Worm (Caenorhabditis elegans) whole organism, L3 larva: Measurements from ENCODE around the gene Y53F4B.20.

ENCODE experiments used
- ZK546.5 ChIP-seq: sonication (generic microtip); optimal IDR thresholded peaks from 2 replicates; lab custom pipeline; 2017; ENCODE audit warnings: missing biosample characterization, missing genetic modification characterization
- ama-1 ChIP-seq: fragments of 150-350 bp; optimal IDR thresholded peaks from 2 replicates; lab custom pipeline; 2018
- ceh-16 ChIP-seq: sonication (generic microtip); optimal IDR thresholded peaks from 2 replicates; lab custom pipeline; 2017; ENCODE audit warnings: missing biosample characterization, missing genetic modification characterization
- ceh-28 ChIP-seq: fragments of 150-350 bp; optimal IDR thresholded peaks from 2 replicates; lab custom pipeline; 2014; ENCODE audit warnings: missing biosample characterization, missing genetic modification reagents, missing genetic modification characterization
- ceh-82 ChIP-seq: fragments of 150-350 bp; optimal IDR thresholded peaks from 2 replicates; lab custom pipeline; 2014; ENCODE audit warnings: missing biosample characterization, missing genetic modification characterization
- ceh-9 ChIP-seq: sonication (generic microtip); optimal IDR thresholded peaks from 2 replicates; lab custom pipeline; 2018; ENCODE audit warnings: missing biosample characterization, missing genetic modification characterization
- daf-12 ChIP-seq: fragments of 150-350 bp; optimal IDR thresholded peaks from 2 replicates; lab custom pipeline; 2014; ENCODE audit warnings: missing biosample characterization, missing genetic modification reagents, missing genetic modification characterization
- elt-1 ChIP-seq: fragments of 150-350 bp; optimal IDR thresholded peaks from 2 replicates; lab custom pipeline; 2014; ENCODE audit warnings: missing biosample characterization, missing genetic modification characterization
- elt-2 ChIP-seq: sonication (generic microtip); optimal IDR thresholded peaks from 2 replicates; lab custom pipeline; 2016; ENCODE audit warnings: missing genetic modification reagents, mild to moderate bottlenecking, missing genetic modification characterization, missing compliant biosample characterization
- elt-3 ChIP-seq, 3 experiments: fragments of 150-350 bp in 1 of 3; sonication (generic microtip) in 2 of 3; optimal IDR thresholded peaks; 2 replicates in 2 of 3; 4 replicates in 1 of 3; lab custom pipeline; 2014 to 2017; ENCODE audit warnings: missing biosample characterization in 3 of 3, missing genetic modification characterization in 3 of 3
- eor-1 ChIP-seq, 2 experiments: fragments of 150-350 bp; optimal IDR thresholded peaks; 2 replicates each; lab custom pipeline; 2014 to 2018; ENCODE audit warnings: missing biosample characterization in 2 of 2, missing genetic modification characterization in 2 of 2
- fkh-10 ChIP-seq: sonication (generic microtip); optimal IDR thresholded peaks from 2 replicates; lab custom pipeline; 2017; ENCODE audit warnings: missing biosample characterization, missing genetic modification reagents, missing genetic modification characterization
- hmg-11 ChIP-seq: sonication (generic microtip); optimal IDR thresholded peaks from 2 replicates; lab custom pipeline; 2016; ENCODE audit warnings: missing genetic modification characterization, missing compliant biosample characterization
- jun-1 ChIP-seq: fragments of 150-350 bp; optimal IDR thresholded peaks from 2 replicates; lab custom pipeline; 2014; ENCODE audit warnings: missing biosample characterization, missing genetic modification reagents, missing genetic modification characterization
- lin-15B ChIP-seq: fragments of 150-350 bp; optimal IDR thresholded peaks from 2 replicates; lab custom pipeline; 2014; ENCODE audit warnings: missing biosample characterization, missing genetic modification characterization
- lin-39 ChIP-seq: fragments of 150-350 bp; optimal IDR thresholded peaks from 2 replicates; lab custom pipeline; 2018; ENCODE audit warnings: missing biosample characterization, missing genetic modification reagents, missing genetic modification characterization
- mdl-1 ChIP-seq: fragments of 150-350 bp; optimal IDR thresholded peaks from 2 replicates; lab custom pipeline; 2014; ENCODE audit warnings: missing biosample characterization, missing genetic modification characterization
- mml-1 ChIP-seq: fragments of 150-350 bp; sonication (generic microtip); optimal IDR thresholded peaks from 3 replicates; lab custom pipeline; 2014; ENCODE audit warnings: missing biosample characterization, missing genetic modification characterization
- nfya-1 ChIP-seq: sonication (generic microtip); optimal IDR thresholded peaks from 2 replicates; lab custom pipeline; 2017; ENCODE audit warnings: missing genetic modification characterization, mild to moderate bottlenecking, missing compliant biosample characterization, antibody characterized with exemption, moderate library complexity; ENCODE audit not compliant: insufficient read depth
- nhr-11 ChIP-seq: fragments of 150-350 bp; optimal IDR thresholded peaks from 2 replicates; lab custom pipeline; 2014; ENCODE audit warnings: missing biosample characterization, missing genetic modification characterization
- nhr-12 ChIP-seq: fragments of 150-350 bp; optimal IDR thresholded peaks from 2 replicates; lab custom pipeline; 2014; ENCODE audit warnings: missing biosample characterization, missing genetic modification characterization
- nhr-23 ChIP-seq: fragments of 150-350 bp; optimal IDR thresholded peaks from 2 replicates; lab custom pipeline; 2014; ENCODE audit warnings: missing biosample characterization, missing genetic modification reagents, missing genetic modification characterization
- nhr-237 ChIP-seq: fragments of 150-350 bp; optimal IDR thresholded peaks from 2 replicates; lab custom pipeline; 2014; ENCODE audit warnings: missing biosample characterization, missing genetic modification characterization
- nhr-25 ChIP-seq: sonication (generic microtip); optimal IDR thresholded peaks from 2 replicates; lab custom pipeline; 2017; ENCODE audit warnings: missing biosample characterization, missing genetic modification characterization
- nhr-28 ChIP-seq: fragments of 150-350 bp; optimal IDR thresholded peaks from 2 replicates; lab custom pipeline; 2014; ENCODE audit warnings: missing biosample characterization, missing genetic modification characterization
- nhr-43 ChIP-seq: sonication (generic microtip); optimal IDR thresholded peaks from 2 replicates; lab custom pipeline; 2016; ENCODE audit warnings: mild to moderate bottlenecking, missing genetic modification characterization, missing compliant biosample characterization; ENCODE audit not compliant: poor library complexity, severe bottlenecking
- nhr-67 ChIP-seq: fragments of 150-350 bp; optimal IDR thresholded peaks from 2 replicates; lab custom pipeline; 2014; ENCODE audit warnings: missing biosample characterization, missing genetic modification characterization
- nhr-76 ChIP-seq: fragments of 150-350 bp; sonication (generic microtip); optimal IDR thresholded peaks from 5 replicates; lab custom pipeline; 2014; ENCODE audit warnings: missing biosample characterization, missing genetic modification characterization
- nhr-77 ChIP-seq: fragments of 150-350 bp; optimal IDR thresholded peaks from 2 replicates; lab custom pipeline; 2014; ENCODE audit warnings: missing biosample characterization, missing genetic modification characterization
- pha-4 ChIP-seq: fragments of 150-350 bp; optimal IDR thresholded peaks from 2 replicates; lab custom pipeline; 2014; ENCODE audit warnings: missing biosample characterization, missing genetic modification reagents, missing genetic modification characterization
- pqm-1 ChIP-seq: fragments of 150-350 bp; optimal IDR thresholded peaks from 2 replicates; lab custom pipeline; 2017; ENCODE audit warnings: missing biosample characterization, missing genetic modification characterization, inconsistent platforms
- sea-2 ChIP-seq: fragments of 150-350 bp; sonication (generic microtip); optimal IDR thresholded peaks from 4 replicates; lab custom pipeline; 2014; ENCODE audit warnings: missing biosample characterization, missing genetic modification reagents, missing genetic modification characterization
- snpc-4 ChIP-seq: fragments of 150-350 bp; optimal IDR thresholded peaks from 2 replicates; lab custom pipeline; 2014; ENCODE audit warnings: missing biosample characterization, missing genetic modification characterization
- tbx-2 ChIP-seq: sonication (generic microtip); optimal IDR thresholded peaks from 2 replicates; lab custom pipeline; 2016; ENCODE audit warnings: mild to moderate bottlenecking, missing genetic modification characterization, missing compliant biosample characterization
- unc-39 ChIP-seq: sonication (generic microtip); optimal IDR thresholded peaks from 4 replicates; lab custom pipeline; 2017; ENCODE audit warnings: missing biosample characterization, missing genetic modification characterization
- unc-62 ChIP-seq: fragments of 150-350 bp; sonication (generic microtip); optimal IDR thresholded peaks from 4 replicates; lab custom pipeline; 2014; ENCODE audit warnings: missing biosample characterization, missing genetic modification reagents, missing genetic modification characterization
- ztf-11 ChIP-seq: fragments of 150-350 bp; optimal IDR thresholded peaks from 2 replicates; lab custom pipeline; 2014; ENCODE audit warnings: missing biosample characterization, missing genetic modification characterization
- ztf-4 ChIP-seq: fragments of 150-350 bp; optimal IDR thresholded peaks from 2 replicates; lab custom pipeline; 2014; ENCODE audit warnings: missing biosample characterization, missing genetic modification characterization

Gene Y53F4B.20

ce11 chrII:15071571-15071970 lies 12.7 kb upstream of the Y53F4B.20 start, which contains the start of gene Y53F4B.18:
Gene Y53F4B.18 (minus strand): TSS chrII:15071671.
- TF ChIP-seq ZK546.5 (tag; lab: Kevin White, UChicago) (no peak), unc-39 (tag; lab: Kevin White, UChicago) (no peak), unc-62 (GFP tag; lab: Kevin White, UChicago) (no peak), sea-2 (GFP tag; lab: Kevin White, UChicago) (no peak), nhr-11 (tag; lab: Kevin White, UChicago) (no peak), snpc-4 (no peak), eor-1 (tag; optimal IDR thresholded peaks at IDR 0.05; lab: Kevin White, UChicago) (no peak), nhr-237 (no peak), mml-1 (no peak), ama-1 (lab: Kevin White, UChicago) (no peak), tbx-2 (tag; lab: Kevin White, UChicago) (no peak), pha-4 (tag; lab: Kevin White, UChicago) (no peak), lin-15B (tag; lab: Kevin White, UChicago) (no peak)

- TF ChIP-seq elt-2 (tag; lab: Kevin White, UChicago): peak; percentile 59
- no peak for TF ChIP-seq nhr-28 (tag; lab: Kevin White, UChicago)
- TF ChIP-seq lin-15B (tag; lab: Kevin White, UChicago): no peak
- TF ChIP-seq ZK546.5 (tag; lab: Kevin White, UChicago): no peak
- TF ChIP-seq ztf-11 (tag; lab: Kevin White, UChicago): no peak
- TF ChIP-seq pqm-1 (tag; lab: Kevin White, UChicago): peak; percentile 51
- no peak for TF ChIP-seq ceh-82 (tag; lab: Kevin White, UChicago)
- no peak for TF ChIP-seq ceh-28 (tag; lab: Kevin White, UChicago)
- TF ChIP-seq nhr-67 (tag; lab: Kevin White, UChicago): no peak
- TF ChIP-seq pha-4 (tag; lab: Kevin White, UChicago): peak; percentile 65
These were observed 9.5 kb upstream of the Y53F4B.20 start for ce11 chrII:15074760-15075159.

DNA sequence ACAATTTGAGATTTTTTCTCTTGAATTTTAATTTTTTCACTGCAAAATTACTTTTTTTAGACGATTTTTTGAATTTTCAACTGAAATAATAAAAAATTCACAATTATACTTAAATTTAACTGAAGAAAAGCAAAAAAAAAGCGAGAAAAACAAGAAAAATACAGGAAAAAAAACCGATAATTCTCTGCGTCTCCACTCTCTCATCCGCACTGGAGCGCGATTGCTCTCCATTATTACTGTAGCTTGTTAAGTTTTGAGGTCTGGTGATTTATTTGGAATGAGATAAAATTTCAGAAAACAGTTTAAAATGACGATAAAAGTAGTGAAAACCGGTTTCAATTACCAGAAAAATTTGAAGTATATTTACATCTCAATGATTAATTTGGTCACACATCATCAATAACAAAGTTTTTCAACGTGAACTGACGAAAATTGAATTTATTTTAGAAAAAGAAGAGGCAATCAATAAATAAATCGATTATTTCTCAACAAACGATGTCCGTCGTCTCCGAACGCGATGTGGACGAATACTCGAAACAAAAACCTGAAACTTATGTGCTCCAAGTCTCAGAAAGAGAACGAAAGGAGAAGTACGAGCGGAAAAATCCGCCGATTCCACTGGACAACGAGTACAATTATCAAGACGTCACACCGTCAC lies 7.4 kb upstream of the Y53F4B.20 start, which contains the start of gene Y53F4B.19:
Gene Y53F4B.19, plus strand, starts transcription at position 157 of the 658 bp plus-strand sequence.
- no peak for TF ChIP-seq elt-3 (tag; optimal IDR thresholded peaks at IDR 0.05; lab: Kevin White, UChicago)
- TF ChIP-seq elt-1 (tag; lab: Kevin White, UChicago): no peak
- TF ChIP-seq ztf-4 (tag; lab: Kevin White, UChicago): no peak
- no peak for TF ChIP-seq hmg-11
- no peak for TF ChIP-seq ceh-28 (tag; lab: Kevin White, UChicago)
- TF ChIP-seq jun-1 (tag; lab: Kevin White, UChicago): no peak
- no peak for TF ChIP-seq tbx-2 (tag; lab: Kevin White, UChicago)
- TF ChIP-seq nhr-43 (tag; lab: Kevin White, UChicago): no peak
- no peak for TF ChIP-seq nhr-67 (tag; lab: Kevin White, UChicago)
- no peak for TF ChIP-seq lin-39 (tag; lab: Kevin White, UChicago)
- no peak for TF ChIP-seq nhr-77 (tag; lab: Kevin White, UChicago)
- no peak for TF ChIP-seq nhr-11 (tag; lab: Kevin White, UChicago)
- TF ChIP-seq nhr-23 (tag; lab: Kevin White, UChicago): no peak
- no peak for TF ChIP-seq ama-1 (lab: Kevin White, UChicago)
- TF ChIP-seq, all 47 proteins: peak for 0

DNA sequence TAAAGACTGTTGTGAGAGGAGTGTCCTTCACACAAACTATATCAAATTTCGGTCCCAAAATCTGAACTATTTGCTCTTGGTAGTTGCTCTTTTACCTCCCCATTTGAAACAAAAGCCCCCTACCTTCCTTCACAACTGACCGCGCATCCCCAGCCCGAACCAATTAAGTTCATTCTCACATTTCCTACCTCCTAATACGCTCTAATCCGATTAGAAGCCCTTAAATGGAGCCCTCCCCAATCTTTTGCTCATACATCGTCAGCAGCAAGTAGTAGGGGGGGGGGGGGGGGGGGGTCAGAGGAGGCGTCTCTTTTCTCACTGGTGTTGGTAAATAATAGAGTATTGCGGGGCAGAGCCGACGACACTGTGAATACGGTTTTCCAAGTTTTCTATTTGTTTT lies 3.7 kb upstream of the Y53F4B.20 start:
- TF ChIP-seq eor-1 (tag; optimal IDR thresholded peaks at IDR 0.05; lab: Kevin White, UChicago) (no peak), ztf-4 (tag; lab: Kevin White, UChicago) (no peak), nhr-23 (tag; lab: Kevin White, UChicago) (no peak), elt-3 (tag; optimal IDR thresholded peaks at IDR 0.05; lab: Kevin White, UChicago) (no peak)

DNA sequence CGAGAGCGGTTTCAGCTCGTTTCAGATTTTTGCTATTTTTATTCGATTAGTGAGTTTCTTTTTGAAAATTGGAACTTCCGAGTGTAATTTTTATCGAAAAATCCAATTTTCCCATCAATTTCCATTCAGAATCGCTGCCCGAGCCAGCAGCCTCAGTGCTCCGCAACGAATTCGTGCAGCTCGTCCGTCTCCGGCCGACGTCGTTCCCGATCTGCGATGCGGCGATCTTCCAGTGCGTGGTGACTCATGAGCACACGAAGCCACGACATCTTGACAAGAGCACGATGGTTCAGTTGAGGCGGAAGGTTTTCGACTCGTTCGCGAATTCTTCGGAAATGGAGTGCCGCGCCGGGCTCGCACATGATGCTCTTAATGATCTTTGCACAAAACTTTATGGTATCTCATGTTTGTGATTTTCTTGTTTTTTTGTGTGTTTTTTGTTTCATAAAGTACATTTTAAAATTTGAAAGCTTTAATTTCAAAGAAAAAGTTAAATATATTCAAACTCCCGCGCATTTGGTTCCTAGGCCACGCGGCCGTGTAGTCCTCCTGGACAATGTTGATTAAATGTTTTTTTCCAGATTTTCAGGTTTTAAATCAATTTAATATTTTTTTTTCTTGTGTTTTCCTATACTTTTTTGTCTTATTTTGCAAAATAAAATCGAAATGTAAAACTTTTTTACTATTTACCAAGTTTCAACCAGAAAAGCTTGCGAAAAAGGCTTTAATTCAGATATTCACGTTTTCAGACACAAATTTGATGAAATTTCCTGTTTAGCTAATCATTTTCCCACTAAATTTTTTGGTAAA lies 5.0 kb downstream of the Y53F4B.20 start:
- TF ChIP-seq ceh-16 (no peak), nhr-76 (tag; lab: Kevin White, UChicago) (no peak), unc-39 (tag; lab: Kevin White, UChicago) (no peak), nhr-67 (tag; lab: Kevin White, UChicago) (no peak), jun-1 (tag; lab: Kevin White, UChicago) (no peak), nhr-28 (tag; lab: Kevin White, UChicago) (no peak), nhr-237 (no peak), nhr-43 (tag; lab: Kevin White, UChicago) (peak; percentile 88), nhr-11 (tag; lab: Kevin White, UChicago) (no peak), fkh-10 (GFP tag; lab: Kevin White, UChicago) (no peak), mdl-1 (tag; lab: Kevin White, UChicago) (no peak), ama-1 (lab: Kevin White, UChicago) (no peak), nfya-1 (peak; percentile 56), elt-3 (tag; optimal IDR thresholded peaks at IDR 0.05; lab: Kevin White, UChicago) (no peak), elt-1 (tag; lab: Kevin White, UChicago) (no peak), ceh-9 (tag; lab: Kevin White, UChicago) (no peak), daf-12 (tag; lab: Kevin White, UChicago) (no peak), nhr-25 (tag; lab: Kevin White, UChicago) (no peak), pha-4 (tag; lab: Kevin White, UChicago) (peak; percentile 58), tbx-2 (tag; lab: Kevin White, UChicago) (no peak), pqm-1 (tag; lab: Kevin White, UChicago) (no peak), ceh-28 (tag; lab: Kevin White, UChicago) (no peak), lin-39 (tag; lab: Kevin White, UChicago) (no peak), nhr-12 (tag; lab: Kevin White, UChicago) (no peak), elt-2 (tag; lab: Kevin White, UChicago) (no peak)
